Worm (Caenorhabditis elegans): ENCODE measurements around the gene Y80D4G.2.
"Not testable (repeated sequence)": the region's sequence is repeated elsewhere in the genome, so short reads cannot be mapped to it uniquely, and the experiment has no call there.

The Y80D4G.2 gene

ce11 chrIII:7594482-7594881, at the start of gene Y80D4G.2:
Y80D4G.2 (minus strand) TSS chrIII:7594582.
- TF ChIP-seq him-1, dao-5, W03F9.2 (tag; optimal IDR thresholded peaks at IDR 0.05): not testable (repeated sequence)

ce11 chrIII:7643084-7643483, 48.7 kb upstream of the Y80D4G.2 start, which contains the start of gene upp-1:
upp-1 (minus strand) TSS chrIII:7643101.
- no peak for TF ChIP-seq dao-5 (tag; optimal IDR thresholded peaks at IDR 0.05)
- no peak for TF ChIP-seq him-1 (tag; optimal IDR thresholded peaks at IDR 0.05)
- TF ChIP-seq W03F9.2 (tag; optimal IDR thresholded peaks at IDR 0.05) = no peak

- TF ChIP-seq W03F9.2 (tag; optimal IDR thresholded peaks at IDR 0.05) (no peak), dao-5 (tag; optimal IDR thresholded peaks at IDR 0.05) (no peak), him-1 (tag; optimal IDR thresholded peaks at IDR 0.05) (peak; percentile 15)
Observed at ce11 chrIII:7642015-7642414, 47.6 kb upstream of the Y80D4G.2 start.

ce11 chrIII:7641337-7641736, 47.0 kb upstream of the Y80D4G.2 start:
- TF ChIP-seq him-1 (tag; optimal IDR thresholded peaks at IDR 0.05) (no peak), W03F9.2 (tag; optimal IDR thresholded peaks at IDR 0.05) (no peak), dao-5 (tag; optimal IDR thresholded peaks at IDR 0.05) (no peak)

- TF ChIP-seq him-1 (tag; optimal IDR thresholded peaks at IDR 0.05) = no peak
- TF ChIP-seq W03F9.2 (tag; optimal IDR thresholded peaks at IDR 0.05) = no peak
- no peak for TF ChIP-seq dao-5 (tag; optimal IDR thresholded peaks at IDR 0.05)
Observed at ce11 chrIII:7625086-7625485, 30.7 kb upstream of the Y80D4G.2 start, which contains the start of gene fbn-1. fbn-1 (plus strand) TSS chrIII:7625386.

- TF ChIP-seq him-1 (tag; optimal IDR thresholded peaks at IDR 0.05) (no peak), W03F9.2 (tag; optimal IDR thresholded peaks at IDR 0.05) (no peak), dao-5 (tag; optimal IDR thresholded peaks at IDR 0.05) (no peak)
Observed at ce11 chrIII:7622922-7623321, 28.5 kb upstream of the Y80D4G.2 start.

ce11 chrIII:7621355-7621754, 27.0 kb upstream of the Y80D4G.2 start:
- TF ChIP-seq him-1 (tag; optimal IDR thresholded peaks at IDR 0.05) (no peak), W03F9.2 (tag; optimal IDR thresholded peaks at IDR 0.05) (no peak), dao-5 (tag; optimal IDR thresholded peaks at IDR 0.05) (no peak)

- TF ChIP-seq W03F9.2 (tag; optimal IDR thresholded peaks at IDR 0.05) = no peak
- TF ChIP-seq dao-5 (tag; optimal IDR thresholded peaks at IDR 0.05) = no peak
- no peak for TF ChIP-seq him-1 (tag; optimal IDR thresholded peaks at IDR 0.05)
Observed at ce11 chrIII:7619846-7620245, 25.5 kb upstream of the Y80D4G.2 start.

- no peak for TF ChIP-seq him-1 (tag; optimal IDR thresholded peaks at IDR 0.05)
- TF ChIP-seq W03F9.2 (tag; optimal IDR thresholded peaks at IDR 0.05) = no peak
- no peak for TF ChIP-seq dao-5 (tag; optimal IDR thresholded peaks at IDR 0.05)
Observed at ce11 chrIII:7618294-7618693, 23.9 kb upstream of the Y80D4G.2 start.

- TF ChIP-seq W03F9.2 (tag; optimal IDR thresholded peaks at IDR 0.05) = no peak
- no peak for TF ChIP-seq him-1 (tag; optimal IDR thresholded peaks at IDR 0.05)
- no peak for TF ChIP-seq dao-5 (tag; optimal IDR thresholded peaks at IDR 0.05)
Observed at ce11 chrIII:7616228-7616627, 21.8 kb upstream of the Y80D4G.2 start, which contains the start of gene T04A6.1. T04A6.1 (plus strand) TSS chrIII:7616528.

ce11 chrIII:7614530-7614929, 20.1 kb upstream of the Y80D4G.2 start, which contains the start of gene T04A6.2:
T04A6.2 (plus strand) TSS chrIII:7614830.
- TF ChIP-seq dao-5 (tag; optimal IDR thresholded peaks at IDR 0.05) = no peak
- no peak for TF ChIP-seq him-1 (tag; optimal IDR thresholded peaks at IDR 0.05)
- TF ChIP-seq W03F9.2 (tag; optimal IDR thresholded peaks at IDR 0.05) = no peak

- TF ChIP-seq him-1 (tag; optimal IDR thresholded peaks at IDR 0.05) (no peak), dao-5 (tag; optimal IDR thresholded peaks at IDR 0.05) (no peak), W03F9.2 (tag; optimal IDR thresholded peaks at IDR 0.05) (no peak)
Observed at ce11 chrIII:7609168-7609567, 14.8 kb upstream of the Y80D4G.2 start, which contains the start of gene nsph-4.3. nsph-4.3 (minus strand) TSS chrIII:7609268.

ce11 chrIII:7608223-7608622, 13.8 kb upstream of the Y80D4G.2 start, which contains the start of gene T04A6.3:
T04A6.3 (minus strand) TSS chrIII:7608323.
- TF ChIP-seq him-1 (tag; optimal IDR thresholded peaks at IDR 0.05) = no peak
- TF ChIP-seq dao-5 (tag; optimal IDR thresholded peaks at IDR 0.05) = no peak
- no peak for TF ChIP-seq W03F9.2 (tag; optimal IDR thresholded peaks at IDR 0.05)

ce11 chrIII:7593285-7593928, 975 bp downstream of the Y80D4G.2 start, which contains the start of gene R13A5.11:
R13A5.11 (minus strand) TSS chrIII:7593335.
- TF ChIP-seq him-1 (tag; optimal IDR thresholded peaks at IDR 0.05) (no peak), dao-5 (tag; optimal IDR thresholded peaks at IDR 0.05) (no peak), W03F9.2 (tag; optimal IDR thresholded peaks at IDR 0.05) (no peak)
